Worm (Caenorhabditis elegans): ENCODE measurements around the gene str-141.

str-141 gene

ce11 chrV:11323720-11324119, at the start of gene str-141:
TSS of gene str-141 (minus strand) at chrV:11323820.
- TF ChIP-seq hmg-4 (GFP tag; optimal IDR thresholded peaks at IDR 0.05): no peak
- no peak for TF ChIP-seq F13C5.2 (tag; optimal IDR thresholded peaks at IDR 0.05)
- no peak for TF ChIP-seq ceh-13 (GFP tag; optimal IDR thresholded peaks at IDR 0.05)
- TF ChIP-seq hmbx-1 (tag; optimal IDR thresholded peaks at IDR 0.05): no peak
- no peak for TF ChIP-seq flt-1 (GFP tag; IDR thresholded peaks at IDR 0.05)
- no peak for TF ChIP-seq ama-1 (optimal IDR thresholded peaks at IDR 0.05)

- TF ChIP-seq pes-1 (GFP tag; IDR thresholded peaks at IDR 0.05) (no peak), scrt-1 (GFP tag; IDR thresholded peaks at IDR 0.05) (no peak), B0310.2 (tag; optimal IDR thresholded peaks at IDR 0.05) (no peak), ceh-13 (GFP tag; optimal IDR thresholded peaks at IDR 0.05) (no peak), tbx-11 (GFP tag; IDR thresholded peaks at IDR 0.05) (no peak), hmg-4 (GFP tag; optimal IDR thresholded peaks at IDR 0.05) (no peak), sea-1 (GFP tag; conservative IDR thresholded peaks at IDR 0.05) (no peak), hmbx-1 (tag; optimal IDR thresholded peaks at IDR 0.05) (no peak), ets-7 (tag; optimal IDR thresholded peaks at IDR 0.05) (no peak), ama-1 (optimal IDR thresholded peaks at IDR 0.05) (no peak)
Observed at ce11 chrV:11372284-11372878, 48.8 kb upstream of the str-141 start.

ce11 chrV:11366129-11366528, 42.5 kb upstream of the str-141 start, which contains the start of gene dop-5:
TSS of gene dop-5 (minus strand) at chrV:11366229.
- TF ChIP-seq F13C5.2 (tag; optimal IDR thresholded peaks at IDR 0.05): no peak
- TF ChIP-seq pes-1 (GFP tag; IDR thresholded peaks at IDR 0.05): no peak
- no peak for TF ChIP-seq hmbx-1 (tag; optimal IDR thresholded peaks at IDR 0.05)
- no peak for TF ChIP-seq tra-4 (tag; optimal IDR thresholded peaks at IDR 0.05)
- no peak for TF ChIP-seq ceh-13 (GFP tag; optimal IDR thresholded peaks at IDR 0.05)
- TF ChIP-seq hmg-4 (GFP tag; optimal IDR thresholded peaks at IDR 0.05): no peak
- TF ChIP-seq sea-1 (GFP tag; conservative IDR thresholded peaks at IDR 0.05): no peak
- no peak for TF ChIP-seq flt-1 (GFP tag; IDR thresholded peaks at IDR 0.05)
- TF ChIP-seq ets-7 (tag; optimal IDR thresholded peaks at IDR 0.05): no peak
- TF ChIP-seq ceh-36 (tag; optimal IDR thresholded peaks at IDR 0.05): no peak
- TF ChIP-seq scrt-1 (GFP tag; IDR thresholded peaks at IDR 0.05): no peak
- TF ChIP-seq tbx-37 (GFP tag; conservative IDR thresholded peaks at IDR 0.05): no peak
- TF ChIP-seq hnd-1 (tag; optimal IDR thresholded peaks at IDR 0.05): no peak
- no peak for TF ChIP-seq ama-1 (optimal IDR thresholded peaks at IDR 0.05)
- TF ChIP-seq B0310.2 (tag; optimal IDR thresholded peaks at IDR 0.05): no peak

- TF ChIP-seq ceh-36 (tag; optimal IDR thresholded peaks at IDR 0.05) (no peak), hmg-4 (GFP tag; optimal IDR thresholded peaks at IDR 0.05) (no peak), ceh-13 (GFP tag; optimal IDR thresholded peaks at IDR 0.05) (no peak), pes-1 (GFP tag; IDR thresholded peaks at IDR 0.05) (no peak), F13C5.2 (tag; optimal IDR thresholded peaks at IDR 0.05) (no peak), flt-1 (GFP tag; IDR thresholded peaks at IDR 0.05) (no peak), hmbx-1 (tag; optimal IDR thresholded peaks at IDR 0.05) (no peak), tra-4 (tag; optimal IDR thresholded peaks at IDR 0.05) (no peak), ets-7 (tag; optimal IDR thresholded peaks at IDR 0.05) (no peak), sea-1 (GFP tag; conservative IDR thresholded peaks at IDR 0.05) (no peak), ama-1 (optimal IDR thresholded peaks at IDR 0.05) (no peak), B0310.2 (tag; optimal IDR thresholded peaks at IDR 0.05) (no peak), tbx-11 (GFP tag; IDR thresholded peaks at IDR 0.05) (no peak), tbx-37 (GFP tag; conservative IDR thresholded peaks at IDR 0.05) (no peak), aly-1 (tag; optimal IDR thresholded peaks at IDR 0.05) (no peak), hnd-1 (tag; optimal IDR thresholded peaks at IDR 0.05) (no peak), scrt-1 (GFP tag; IDR thresholded peaks at IDR 0.05) (no peak)
Observed at ce11 chrV:11363575-11363974, 40.0 kb upstream of the str-141 start.

- TF ChIP-seq flt-1 (GFP tag; IDR thresholded peaks at IDR 0.05) (no peak), ama-1 (optimal IDR thresholded peaks at IDR 0.05) (no peak), ceh-13 (GFP tag; optimal IDR thresholded peaks at IDR 0.05) (no peak), pes-1 (GFP tag; IDR thresholded peaks at IDR 0.05) (no peak), hnd-1 (tag; optimal IDR thresholded peaks at IDR 0.05) (no peak), tra-4 (tag; optimal IDR thresholded peaks at IDR 0.05) (no peak), tbx-37 (GFP tag; conservative IDR thresholded peaks at IDR 0.05) (no peak), ceh-36 (tag; optimal IDR thresholded peaks at IDR 0.05) (no peak), ets-7 (tag; optimal IDR thresholded peaks at IDR 0.05) (no peak), scrt-1 (GFP tag; IDR thresholded peaks at IDR 0.05) (no peak)
Observed at ce11 chrV:11354264-11354663, 30.6 kb upstream of the str-141 start.

ce11 chrV:11352893-11353292, 29.3 kb upstream of the str-141 start, which contains the start of gene npr-25:
TSS of gene npr-25 (minus strand) at chrV:11352993.
- TF ChIP-seq aly-1 (tag; optimal IDR thresholded peaks at IDR 0.05) (no peak), flt-1 (GFP tag; IDR thresholded peaks at IDR 0.05) (no peak), tbx-11 (GFP tag; IDR thresholded peaks at IDR 0.05) (no peak), hmg-4 (GFP tag; optimal IDR thresholded peaks at IDR 0.05) (no peak), pes-1 (GFP tag; IDR thresholded peaks at IDR 0.05) (no peak), ama-1 (optimal IDR thresholded peaks at IDR 0.05) (no peak), tra-4 (tag; optimal IDR thresholded peaks at IDR 0.05) (no peak), ets-7 (tag; optimal IDR thresholded peaks at IDR 0.05) (no peak), B0310.2 (tag; optimal IDR thresholded peaks at IDR 0.05) (no peak), tbx-37 (GFP tag; conservative IDR thresholded peaks at IDR 0.05) (no peak), scrt-1 (GFP tag; IDR thresholded peaks at IDR 0.05) (no peak), ceh-13 (GFP tag; optimal IDR thresholded peaks at IDR 0.05) (no peak), sea-1 (GFP tag; conservative IDR thresholded peaks at IDR 0.05) (no peak)

- no peak for TF ChIP-seq pes-1 (GFP tag; IDR thresholded peaks at IDR 0.05)
- TF ChIP-seq tra-4 (tag; optimal IDR thresholded peaks at IDR 0.05): no peak
- no peak for TF ChIP-seq hnd-1 (tag; optimal IDR thresholded peaks at IDR 0.05)
Observed at ce11 chrV:11351263-11351662, 27.6 kb upstream of the str-141 start.

ce11 chrV:11346912-11347311, 23.3 kb upstream of the str-141 start, which contains the start of gene grl-7:
TSS of gene grl-7 (minus strand) at chrV:11347012.
- TF ChIP-seq flt-1 (GFP tag; IDR thresholded peaks at IDR 0.05) (no peak), F13C5.2 (tag; optimal IDR thresholded peaks at IDR 0.05) (no peak), ceh-13 (GFP tag; optimal IDR thresholded peaks at IDR 0.05) (no peak), hmg-4 (GFP tag; optimal IDR thresholded peaks at IDR 0.05) (no peak), aly-1 (tag; optimal IDR thresholded peaks at IDR 0.05) (no peak), tbx-37 (GFP tag; conservative IDR thresholded peaks at IDR 0.05) (no peak), pes-1 (GFP tag; IDR thresholded peaks at IDR 0.05) (no peak), ama-1 (optimal IDR thresholded peaks at IDR 0.05) (no peak), hnd-1 (tag; optimal IDR thresholded peaks at IDR 0.05) (no peak)
